Worm (Caenorhabditis elegans) whole organism, mixed stage, embryonic: Measurements from ENCODE around the gene F40F8.4.

ENCODE experiments used
- M03D4.4 ChIP-seq: sonication (generic microtip); optimal IDR thresholded peaks from 2 replicates; lab custom pipeline; 2017; ENCODE audit warnings: mild to moderate bottlenecking, missing genetic modification characterization, missing compliant biosample characterization
- blmp-1 ChIP-seq: fragments of 150-350 bp; optimal IDR thresholded peaks from 2 replicates; lab custom pipeline; 2014; ENCODE audit warnings: missing biosample characterization, missing genetic modification characterization
- ceh-39 ChIP-seq: fragments of 150-350 bp; optimal IDR thresholded peaks from 2 replicates; lab custom pipeline; 2014; ENCODE audit warnings: missing biosample characterization, missing genetic modification characterization
- ces-1 ChIP-seq: fragments of 150-350 bp; optimal IDR thresholded peaks from 2 replicates; lab custom pipeline; 2014; ENCODE audit warnings: missing biosample characterization, missing genetic modification reagents, missing genetic modification characterization
- elt-1 ChIP-seq: sonication (generic microtip); optimal IDR thresholded peaks from 2 replicates; lab custom pipeline; 2017; ENCODE audit warnings: missing genetic modification characterization, mild to moderate bottlenecking, missing compliant biosample characterization, antibody characterized with exemption, moderate library complexity, borderline replicate concordance; ENCODE audit not compliant: insufficient read depth
- ham-2 ChIP-seq: fragments of 200-800 bp; sonication (Bioruptor generic); optimal IDR thresholded peaks from 2 replicates; lab custom pipeline; 2018; ENCODE audit warnings: mild to moderate bottlenecking, missing genetic modification characterization, missing compliant biosample characterization
- nhr-28 ChIP-seq: fragments of 150-350 bp; optimal IDR thresholded peaks from 2 replicates; lab custom pipeline; 2014; ENCODE audit warnings: missing biosample characterization, missing genetic modification characterization
- nhr-76 ChIP-seq: sonication (generic microtip); optimal IDR thresholded peaks from 2 replicates; lab custom pipeline; 2017; ENCODE audit warnings: missing biosample characterization, missing genetic modification characterization
- sem-2 ChIP-seq: fragments of 200-800 bp; sonication (Bioruptor generic); optimal IDR thresholded peaks from 2 replicates; lab custom pipeline; 2018; ENCODE audit warnings: mild to moderate bottlenecking, missing genetic modification characterization, missing compliant biosample characterization
- snpc-4 ChIP-seq: fragments of 150-350 bp; optimal IDR thresholded peaks from 2 replicates; lab custom pipeline; 2014; ENCODE audit warnings: missing biosample characterization, missing genetic modification characterization
- sptf-1 ChIP-seq: sonication (generic microtip); optimal IDR thresholded peaks from 2 replicates; lab custom pipeline; 2017; ENCODE audit warnings: mild to moderate bottlenecking, missing genetic modification characterization, moderate library complexity, missing compliant biosample characterization
- unc-62 ChIP-seq: fragments of 150-350 bp; optimal IDR thresholded peaks from 2 replicates; lab custom pipeline; 2014; ENCODE audit warnings: missing biosample characterization, missing genetic modification reagents, missing genetic modification characterization
- ztf-11 ChIP-seq: fragments of 150-350 bp; optimal IDR thresholded peaks from 2 replicates; lab custom pipeline; 2014; ENCODE audit warnings: missing biosample characterization, missing genetic modification characterization

ce11 chrII:11126312-11127000, 13.6 kb downstream of the F40F8.4 start, which contains the start of the genes rps-9 and lsm-1:
- TF ChIP-seq M03D4.4 (tag; lab: Kevin White, UChicago) (no peak), sptf-1 (tag; lab: Kevin White, UChicago) (no peak), ces-1 (GFP tag; lab: Kevin White, UChicago) (peak; percentile 44), nhr-76 (tag; lab: Kevin White, UChicago) (no peak), blmp-1 (no peak), elt-1 (tag; lab: Kevin White, UChicago) (no peak), ztf-11 (tag; lab: Kevin White, UChicago) (no peak), sem-2 (GFP tag; lab: Kevin White, UChicago) (no peak), ceh-39 (tag; lab: Kevin White, UChicago) (no peak), snpc-4 (no peak), nhr-28 (tag; lab: Kevin White, UChicago) (no peak), unc-62 (GFP tag; lab: Kevin White, UChicago) (no peak), ham-2 (GFP tag; lab: Kevin White, UChicago) (no peak)
